Worm (Caenorhabditis elegans): ENCODE data around the gene ZK1248.4.
A peak's percentile ranks its signal among the peaks of the same experiment; 100 is the strongest.
"Not testable (repeated sequence)": the region's sequence is repeated elsewhere in the genome, so short reads cannot be mapped to it uniquely, and the experiment has no call there.

Gene ZK1248.4

ce11 chrII:5810230-5810629 is 8.2 kb upstream of the ZK1248.4 start, which contains the start of the genes msp-64 and ZK1248.5:
Gene msp-64, minus strand, starts transcription at chrII:5810330.
Gene ZK1248.5, plus strand, starts transcription at chrII:5810514.
- no peak for TF ChIP-seq ref-1 (GFP tag; conservative IDR thresholded peaks at IDR 0.05)
- no peak for TF ChIP-seq tab-1 (GFP tag; IDR thresholded peaks at IDR 0.05)
- no peak for TF ChIP-seq T22C8.4 (GFP tag; IDR thresholded peaks at IDR 0.05)
- no peak for TF ChIP-seq cog-1 (tag; optimal IDR thresholded peaks at IDR 0.05)
- no peak for TF ChIP-seq flt-1 (GFP tag; IDR thresholded peaks at IDR 0.05)
- TF ChIP-seq klf-2 (GFP tag; conservative IDR thresholded peaks at IDR 0.05) = no peak
- TF ChIP-seq ztf-23 (GFP tag; IDR thresholded peaks at IDR 0.05) = no peak
- TF ChIP-seq med-1 (GFP tag; optimal IDR thresholded peaks at IDR 0.05; ENCODE audit: insufficient read depth) = no peak
- TF ChIP-seq ztf-29 (GFP tag; IDR thresholded peaks at IDR 0.05) = no peak

ce11 chrII:5815382-5815781 is 3.0 kb upstream of the ZK1248.4 start, which contains the start of gene wago-5:
Gene wago-5, minus strand, starts transcription at chrII:5815482.
- not testable (repeated sequence) for TF ChIP-seq ztf-29 (GFP tag; IDR thresholded peaks at IDR 0.05); T22C8.4 (GFP tag; IDR thresholded peaks at IDR 0.05); med-1 (GFP tag; optimal IDR thresholded peaks at IDR 0.05; ENCODE audit: insufficient read depth)

- no peak for TF ChIP-seq T22C8.4 (GFP tag; IDR thresholded peaks at IDR 0.05)
- no peak for TF ChIP-seq med-1 (GFP tag; optimal IDR thresholded peaks at IDR 0.05; ENCODE audit: insufficient read depth)
- TF ChIP-seq ref-1 (GFP tag; conservative IDR thresholded peaks at IDR 0.05) = no peak
Observed at ce11 chrII:5816346-5816745, 2.1 kb upstream of the ZK1248.4 start, which contains the start of gene ZK1248.20. Gene ZK1248.20, plus strand, starts transcription at chrII:5816646.

ce11 chrII:5819655-5820054 is 1.3 kb downstream of the ZK1248.4 start:
- peak; percentile 52; the same call in 1 of the 2 replicates for TF ChIP-seq flt-1 (GFP tag; IDR thresholded peaks at IDR 0.05)
- 0 out of 2 replicates have a peak, but pooled peaks have one; percentile 48 for TF ChIP-seq ztf-23 (GFP tag; IDR thresholded peaks at IDR 0.05)
- no peak for TF ChIP-seq ztf-29 (GFP tag; IDR thresholded peaks at IDR 0.05)

ce11 chrII:5820282-5820762 is 1.9 kb downstream of the ZK1248.4 start, which contains the start of gene ehs-1:
Gene ehs-1, plus strand, starts transcription at chrII:5820712.
- TF ChIP-seq ref-1 (GFP tag; conservative IDR thresholded peaks at IDR 0.05) (no peak), flt-1 (GFP tag; IDR thresholded peaks at IDR 0.05) (no peak), ztf-29 (GFP tag; IDR thresholded peaks at IDR 0.05) (no peak)

- TF ChIP-seq flt-1 (GFP tag; IDR thresholded peaks at IDR 0.05) = no peak
- TF ChIP-seq ztf-29 (GFP tag; IDR thresholded peaks at IDR 0.05) = no peak
- no peak for TF ChIP-seq tab-1 (GFP tag; IDR thresholded peaks at IDR 0.05)
- TF ChIP-seq cog-1 (tag; optimal IDR thresholded peaks at IDR 0.05) = no peak
- no peak for TF ChIP-seq T22C8.4 (GFP tag; IDR thresholded peaks at IDR 0.05)
- TF ChIP-seq med-1 (GFP tag; optimal IDR thresholded peaks at IDR 0.05; ENCODE audit: insufficient read depth) = no peak
- TF ChIP-seq klf-2 (GFP tag; conservative IDR thresholded peaks at IDR 0.05) = no peak
- TF ChIP-seq ztf-23 (GFP tag; IDR thresholded peaks at IDR 0.05) = no peak
- TF ChIP-seq ref-1 (GFP tag; conservative IDR thresholded peaks at IDR 0.05) = no peak
Observed at ce11 chrII:5827364-5827763, 9.0 kb downstream of the ZK1248.4 start, which contains the start of gene tbc-2. Gene tbc-2, minus strand, starts transcription at chrII:5827443.

- TF ChIP-seq klf-2 (GFP tag; conservative IDR thresholded peaks at IDR 0.05) (no peak), ztf-29 (GFP tag; IDR thresholded peaks at IDR 0.05) (no peak), cog-1 (tag; optimal IDR thresholded peaks at IDR 0.05) (no peak), flt-1 (GFP tag; IDR thresholded peaks at IDR 0.05) (no peak), med-1 (GFP tag; optimal IDR thresholded peaks at IDR 0.05; ENCODE audit: insufficient read depth) (no peak), ref-1 (GFP tag; conservative IDR thresholded peaks at IDR 0.05) (no peak), T22C8.4 (GFP tag; IDR thresholded peaks at IDR 0.05) (no peak), ztf-23 (GFP tag; IDR thresholded peaks at IDR 0.05) (no peak), tab-1 (GFP tag; IDR thresholded peaks at IDR 0.05) (no peak)
Observed at ce11 chrII:5828486-5828885, 10.1 kb downstream of the ZK1248.4 start, which contains the start of gene ZK1248.11. Gene ZK1248.11, minus strand, starts transcription at chrII:5828586.

ce11 chrII:5829940-5830424 is 11.6 kb downstream of the ZK1248.4 start, which contains the start of gene col-74:
Gene col-74, plus strand, starts transcription at chrII:5830374.
- TF ChIP-seq cog-1 (tag; optimal IDR thresholded peaks at IDR 0.05) (no peak), tab-1 (GFP tag; IDR thresholded peaks at IDR 0.05) (no peak), flt-1 (GFP tag; IDR thresholded peaks at IDR 0.05) (no peak), ztf-23 (GFP tag; IDR thresholded peaks at IDR 0.05) (no peak), ztf-29 (GFP tag; IDR thresholded peaks at IDR 0.05) (no peak), ref-1 (GFP tag; conservative IDR thresholded peaks at IDR 0.05) (no peak), klf-2 (GFP tag; conservative IDR thresholded peaks at IDR 0.05) (no peak), T22C8.4 (GFP tag; IDR thresholded peaks at IDR 0.05) (no peak), med-1 (GFP tag; optimal IDR thresholded peaks at IDR 0.05; ENCODE audit: insufficient read depth) (no peak)

ce11 chrII:5831373-5831772 is 13.0 kb downstream of the ZK1248.4 start:
- no peak for TF ChIP-seq T22C8.4 (GFP tag; IDR thresholded peaks at IDR 0.05)
- TF ChIP-seq ztf-29 (GFP tag; IDR thresholded peaks at IDR 0.05) = no peak
- no peak for TF ChIP-seq tab-1 (GFP tag; IDR thresholded peaks at IDR 0.05)
- no peak for TF ChIP-seq ref-1 (GFP tag; conservative IDR thresholded peaks at IDR 0.05)
- no peak for TF ChIP-seq ztf-23 (GFP tag; IDR thresholded peaks at IDR 0.05)
- TF ChIP-seq flt-1 (GFP tag; IDR thresholded peaks at IDR 0.05) = no peak
- TF ChIP-seq cog-1 (tag; optimal IDR thresholded peaks at IDR 0.05) = no peak
- no peak for TF ChIP-seq klf-2 (GFP tag; conservative IDR thresholded peaks at IDR 0.05)
- TF ChIP-seq med-1 (GFP tag; optimal IDR thresholded peaks at IDR 0.05; ENCODE audit: insufficient read depth) = no peak

ce11 chrII:5833136-5833535 is 14.7 kb downstream of the ZK1248.4 start, which contains the start of gene gtap-1:
Gene gtap-1, minus strand, starts transcription at chrII:5833236.
- no peak for TF ChIP-seq med-1 (GFP tag; optimal IDR thresholded peaks at IDR 0.05; ENCODE audit: insufficient read depth)
- TF ChIP-seq ztf-23 (GFP tag; IDR thresholded peaks at IDR 0.05) = no peak
- TF ChIP-seq ref-1 (GFP tag; conservative IDR thresholded peaks at IDR 0.05) = no peak
- no peak for TF ChIP-seq tab-1 (GFP tag; IDR thresholded peaks at IDR 0.05)
- no peak for TF ChIP-seq flt-1 (GFP tag; IDR thresholded peaks at IDR 0.05)
- no peak for TF ChIP-seq ztf-29 (GFP tag; IDR thresholded peaks at IDR 0.05)
- TF ChIP-seq klf-2 (GFP tag; conservative IDR thresholded peaks at IDR 0.05) = no peak
- no peak for TF ChIP-seq cog-1 (tag; optimal IDR thresholded peaks at IDR 0.05)
- TF ChIP-seq T22C8.4 (GFP tag; IDR thresholded peaks at IDR 0.05) = no peak
